Worm (Caenorhabditis elegans): ENCODE data around the gene pac-1.

DNA sequence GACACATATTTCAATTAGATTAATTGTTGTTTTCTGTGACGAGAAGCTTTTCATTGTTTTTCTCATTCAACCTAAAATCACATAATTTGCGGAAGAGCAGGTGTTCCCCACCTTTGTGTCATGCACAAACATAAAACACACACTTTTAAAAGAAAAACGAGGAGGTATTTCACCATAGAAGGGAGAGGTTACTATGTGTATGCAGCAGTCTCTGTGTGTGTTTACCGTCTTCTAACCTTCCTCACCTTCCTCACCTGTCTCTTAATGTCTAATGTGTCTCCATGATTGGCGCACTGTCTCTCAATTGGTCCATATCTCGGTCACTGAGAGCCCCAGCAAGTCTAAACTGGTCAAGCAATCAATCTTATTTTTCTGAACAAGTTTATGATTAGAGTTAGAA lies 11.5 kb downstream of the pac-1 start:
- no peak for TF ChIP-seq ekl-4 (GFP tag; IDR thresholded peaks at IDR 0.05)
- no peak for TF ChIP-seq sdz-38 (tag; optimal IDR thresholded peaks at IDR 0.05)
- no peak for TF ChIP-seq ztf-25 (GFP tag; IDR thresholded peaks at IDR 0.05)
- no peak for TF ChIP-seq mes-4 (tag; optimal IDR thresholded peaks at IDR 0.05)
- no peak for TF ChIP-seq hlh-12 (tag; optimal IDR thresholded peaks at IDR 0.05)
- TF ChIP-seq snpc-4 (GFP tag; optimal IDR thresholded peaks at IDR 0.05): no peak
- TF ChIP-seq snpc-4 (tag; optimal IDR thresholded peaks at IDR 0.05): no peak
- no peak for TF ChIP-seq attf-3 (GFP tag; conservative IDR thresholded peaks at IDR 0.05)
- TF ChIP-seq ama-1 (optimal IDR thresholded peaks at IDR 0.05): no peak
- no peak for TF ChIP-seq ama-1 (GFP tag; optimal IDR thresholded peaks at IDR 0.05)
- no peak for TF ChIP-seq hrde-1 (tag; optimal IDR thresholded peaks at IDR 0.05; ENCODE audit: borderline replicate concordance)
- TF ChIP-seq F23B12.7 (tag; optimal IDR thresholded peaks at IDR 0.05; ENCODE audit: insufficient read depth): no peak
- TF ChIP-seq nhr-120 (GFP tag; IDR thresholded peaks at IDR 0.05): no peak
- TF ChIP-seq pha-4 (tag; optimal IDR thresholded peaks at IDR 0.05): no peak

Measured in whole organism, young adult.